Fruit fly (Drosophila melanogaster) whole organism, wandering third instar larva: Measurements from ENCODE around the gene CG10804.

Experiments
- Abd-B ChIP-seq: fragments of >200 bp; optimal IDR thresholded peaks from 2 replicates; lab custom pipeline; 2017; ENCODE audit warnings: missing biosample characterization, missing genetic modification characterization
- CG32264 ChIP-seq: fragments of 200-800 bp; sonication (Bioruptor generic); optimal IDR thresholded peaks from 2 replicates; lab custom pipeline; 2016; ENCODE audit warnings: missing biosample characterization, missing genetic modification characterization
- CG9705 ChIP-seq: fragments of 200-800 bp; sonication (Bioruptor generic); optimal IDR thresholded peaks from 2 replicates; lab custom pipeline; 2018; ENCODE audit warnings: missing biosample characterization, mild to moderate bottlenecking, missing genetic modification characterization
- CrebA ChIP-seq: fragments of 200-800 bp; sonication (Bioruptor generic); optimal IDR thresholded peaks from 2 replicates; lab custom pipeline; 2016; ENCODE audit warnings: missing biosample characterization, mild to moderate bottlenecking, missing genetic modification characterization, borderline replicate concordance
- Dfd ChIP-seq: fragments of >200 bp; optimal IDR thresholded peaks from 2 replicates; lab custom pipeline; 2017; ENCODE audit warnings: missing biosample characterization, missing genetic modification characterization
- Dif ChIP-seq: fragments of 200-275, 200-300 bp; sonication (Bioruptor generic); optimal IDR thresholded peaks from 2 replicates; lab custom pipeline; 2018; ENCODE audit warnings: missing biosample characterization, missing genetic modification characterization; ENCODE audit not compliant: partially characterized antibody
- GATAd ChIP-seq: sonication (Bioruptor generic); optimal IDR thresholded peaks from 2 replicates; lab custom pipeline; 2016; ENCODE audit warnings: missing biosample characterization, missing genetic modification characterization
- HLH106 ChIP-seq: fragments of 200-800 bp; optimal IDR thresholded peaks from 3 replicates; lab custom pipeline; 2019; ENCODE audit warnings: missing biosample characterization, mild to moderate bottlenecking, missing genetic modification characterization, moderate library complexity
- Hnf4 ChIP-seq: fragments of 200-800 bp; sonication (Bioruptor generic); optimal IDR thresholded peaks from 2 replicates; lab custom pipeline; 2016; ENCODE audit warnings: missing biosample characterization, mild to moderate bottlenecking, missing genetic modification characterization
- Hr78 ChIP-seq: fragments of >200 bp; optimal IDR thresholded peaks from 2 replicates; lab custom pipeline; 2017; ENCODE audit warnings: missing biosample characterization, missing genetic modification characterization
- Hr83 ChIP-seq: fragments of 200-300 bp; sonication (Bioruptor generic); optimal IDR thresholded peaks from 2 replicates; lab custom pipeline; 2016; ENCODE audit warnings: missing biosample characterization, mild to moderate bottlenecking, missing genetic modification characterization, moderate library complexity; ENCODE audit not compliant: poor library complexity, severe bottlenecking
- Jra ChIP-seq: sonication (Bioruptor generic); optimal IDR thresholded peaks from 2 replicates; lab custom pipeline; 2016; ENCODE audit warnings: missing biosample characterization, missing genetic modification characterization
- Mio ChIP-seq: sonication (Bioruptor generic); optimal IDR thresholded peaks from 2 replicates; lab custom pipeline; 2016; ENCODE audit warnings: missing biosample characterization, missing genetic modification characterization
- Myc ChIP-seq: fragments of >200 bp; optimal IDR thresholded peaks from 2 replicates; lab custom pipeline; 2017
- N ChIP-seq: fragments of >200 bp; optimal IDR thresholded peaks from 2 replicates; lab custom pipeline; 2018; ENCODE audit warnings: missing biosample characterization, missing external identifiers, missing genetic modification characterization
- OdsH ChIP-seq: fragments of 200-800 bp; sonication (Bioruptor generic); optimal IDR thresholded peaks from 2 replicates; lab custom pipeline; 2016; ENCODE audit warnings: missing biosample characterization, mild to moderate bottlenecking, missing genetic modification characterization
- Rel ChIP-seq, 2 experiments: fragments of 200-800 bp; sonication (Bioruptor generic) in 1 of 2; optimal IDR thresholded peaks; 2 replicates in 1 of 2; 3 replicates in 1 of 2; lab custom pipeline; 2016 to 2019; ENCODE audit warnings: mild to moderate bottlenecking in 2 of 2, missing biosample characterization in 2 of 2, missing genetic modification characterization in 2 of 2, moderate library complexity in 1 of 2
- Sp1 ChIP-seq: fragments of 200-800 bp; sonication (Bioruptor generic); optimal IDR thresholded peaks from 3 replicates; lab custom pipeline; 2019; ENCODE audit warnings: missing biosample characterization, mild to moderate bottlenecking, missing genetic modification characterization, moderate library complexity
- Vsx2 ChIP-seq: fragments of 200-300, 225-300 bp; sonication (Bioruptor generic); optimal IDR thresholded peaks from 2 replicates; lab custom pipeline; 2018; ENCODE audit warnings: missing biosample characterization, missing genetic modification characterization; ENCODE audit not compliant: partially characterized antibody
- br ChIP-seq: fragments of 200-800 bp; sonication (Bioruptor generic); optimal IDR thresholded peaks from 2 replicates; lab custom pipeline; 2016; ENCODE audit warnings: missing biosample characterization, missing genetic modification characterization
- brk ChIP-seq: fragments of 200-800 bp; sonication (Bioruptor generic); optimal IDR thresholded peaks from 2 replicates; lab custom pipeline; 2016; ENCODE audit warnings: missing biosample characterization, mild to moderate bottlenecking, missing genetic modification characterization
- dl ChIP-seq, 2 experiments: fragments of 175-275, 200-275 bp in 1 of 2; fragments of 200-275 bp in 1 of 2; sonication (Bioruptor generic); optimal IDR thresholded peaks; lab custom pipeline; 2018; ENCODE audit warnings: mild to moderate bottlenecking in 2 of 2, missing biosample characterization in 2 of 2, missing genetic modification characterization in 2 of 2, moderate library complexity in 2 of 2; ENCODE audit not compliant: partially characterized antibody in 2 of 2, insufficient read depth in 1 of 2
- dmrt93B ChIP-seq: fragments of 200-800 bp; sonication (Bioruptor generic); optimal IDR thresholded peaks from 2 replicates; lab custom pipeline; 2018; ENCODE audit warnings: missing biosample characterization, mild to moderate bottlenecking, missing genetic modification characterization
- dsf ChIP-seq: sonication (Bioruptor generic); optimal IDR thresholded peaks from 2 replicates; lab custom pipeline; 2016; ENCODE audit warnings: missing biosample characterization, missing genetic modification characterization, borderline replicate concordance
- ey ChIP-seq: fragments of 200-800 bp; sonication (Bioruptor generic); optimal IDR thresholded peaks from 2 replicates; lab custom pipeline; 2016; ENCODE audit warnings: missing biosample characterization, missing genetic modification characterization
- foxo ChIP-seq, 2 experiments: fragments of 200-800 bp; sonication (Bioruptor generic); optimal IDR thresholded peaks; 2 replicates in 1 of 2; 3 replicates in 1 of 2; lab custom pipeline; 2016 to 2017; ENCODE audit warnings: missing biosample characterization in 2 of 2, missing genetic modification characterization in 2 of 2
- fru ChIP-seq: fragments of 200-800 bp; sonication (Bioruptor generic); optimal IDR thresholded peaks from 3 replicates; lab custom pipeline; 2016; ENCODE audit warnings: missing biosample characterization, mild to moderate bottlenecking, missing genetic modification characterization
- h ChIP-seq: fragments of 200-800 bp; sonication (Bioruptor generic); optimal IDR thresholded peaks from 3 replicates; lab custom pipeline; 2016; ENCODE audit warnings: missing biosample characterization, mild to moderate bottlenecking, missing genetic modification characterization
- jim ChIP-seq: fragments of 175-275, 200-325 bp; sonication (Bioruptor generic); optimal IDR thresholded peaks from 2 replicates; lab custom pipeline; 2016; ENCODE audit warnings: missing biosample characterization, mild to moderate bottlenecking, missing genetic modification characterization
- lola ChIP-seq: fragments of >200 bp; optimal IDR thresholded peaks from 2 replicates; lab custom pipeline; 2017; ENCODE audit warnings: missing biosample characterization, missing genetic modification characterization
- pan ChIP-seq: fragments of >200 bp; optimal IDR thresholded peaks from 2 replicates; lab custom pipeline; 2017
- psq ChIP-seq: fragments of 200-800 bp; sonication (Bioruptor generic); optimal IDR thresholded peaks from 3 replicates; lab custom pipeline; 2017; ENCODE audit warnings: missing biosample characterization, mild to moderate bottlenecking, missing genetic modification characterization, moderate library complexity
- rgr ChIP-seq: fragments of 200-800 bp; sonication (Bioruptor generic); optimal IDR thresholded peaks from 3 replicates; lab custom pipeline; 2016; ENCODE audit warnings: missing biosample characterization, mild to moderate bottlenecking, missing genetic modification characterization
- sage ChIP-seq: fragments of 200-800 bp; sonication (Bioruptor generic); optimal IDR thresholded peaks from 2 replicates; lab custom pipeline; 2016; ENCODE audit warnings: missing biosample characterization, mild to moderate bottlenecking, missing genetic modification characterization
- sv ChIP-seq: fragments of 200-800 bp; sonication (Bioruptor generic); optimal IDR thresholded peaks from 3 replicates; lab custom pipeline; 2016; ENCODE audit warnings: missing biosample characterization, missing genetic modification characterization
- tai ChIP-seq: sonication (Bioruptor generic); optimal IDR thresholded peaks from 2 replicates; lab custom pipeline; 2016; ENCODE audit warnings: missing biosample characterization, missing genetic modification characterization
- usp ChIP-seq: fragments of >200 bp; optimal IDR thresholded peaks from 2 replicates; lab custom pipeline; 2017; ENCODE audit warnings: missing biosample characterization, missing genetic modification characterization
- woc ChIP-seq: sonication (Bioruptor generic); optimal IDR thresholded peaks from 2 replicates; lab custom pipeline; 2016; ENCODE audit warnings: missing biosample characterization, mild to moderate bottlenecking, missing genetic modification characterization

The CG10804 gene

dm6 chrX:3473636-3474035 lies 8.5 kb downstream of the CG10804 start:
- TF ChIP-seq CrebA (no peak), Rel (GFP tag; optimal IDR thresholded peaks at IDR 0.05; lab: Kevin White, UChicago) (no peak), Rel (tag; optimal IDR thresholded peaks at IDR 0.05; lab: Kevin White, UChicago) (no peak), dmrt93B (GFP tag; lab: Kevin White, UChicago) (no peak), Hr78 (GFP tag; lab: Kevin White, UChicago) (no peak), fru (GFP tag; lab: Kevin White, UChicago) (peak; percentile 10), pan (lab: Kevin White, UChicago) (no peak), Mio (GFP tag; lab: Kevin White, UChicago) (no peak), Myc (lab: Kevin White, UChicago) (no peak), usp (GFP tag; lab: Kevin White, UChicago) (no peak), tai (no peak), Abd-B (GFP tag; lab: Kevin White, UChicago) (no peak), OdsH (GFP tag; lab: Kevin White, UChicago) (no peak), foxo (GFP tag; optimal IDR thresholded peaks at IDR 0.05; lab: Kevin White, UChicago) (peak in 1 of 2 experiments; percentile 25), Hr83 (GFP tag; lab: Kevin White, UChicago) (no peak), CG9705 (no peak), CG32264 (GFP tag; lab: Kevin White, UChicago) (no peak), N (GFP tag; lab: Kevin White, UChicago) (no peak), br (no peak), sv (GFP tag; lab: Kevin White, UChicago) (no peak), rgr (peak; percentile 27), ey (GFP tag; lab: Kevin White, UChicago) (peak; percentile 4), Hnf4 (GFP tag; lab: Kevin White, UChicago) (peak; percentile 51), dsf (GFP tag; lab: Kevin White, UChicago) (no peak), Sp1 (peak; percentile 21), h (GFP tag; lab: Kevin White, UChicago) (peak; percentile 24), lola (GFP tag; lab: Kevin White, UChicago) (no peak), Dif (GFP tag; lab: Kevin White, UChicago) (no peak), psq (peak; percentile 61), Jra (no peak), HLH106 (tag; lab: Kevin White, UChicago) (peak; percentile 44), Vsx2 (GFP tag; lab: Kevin White, UChicago) (no peak), sage (GFP tag; lab: Kevin White, UChicago) (no peak), dl (GFP tag; optimal IDR thresholded peaks at IDR 0.05; lab: Kevin White, UChicago; ENCODE audit: insufficient read depth in 1 of 2, partially characterized antibody in 2 of 2) (no peak), jim (no peak), Dfd (GFP tag; lab: Kevin White, UChicago) (no peak), GATAd (GFP tag; lab: Kevin White, UChicago) (no peak), woc (peak; percentile 77), brk (GFP tag; lab: Kevin White, UChicago) (no peak)

dm6 chrX:3470467-3471079 lies 11.5 kb downstream of the CG10804 start:
- no peak for TF ChIP-seq CG32264 (GFP tag; lab: Kevin White, UChicago)
- TF ChIP-seq OdsH (GFP tag; lab: Kevin White, UChicago): no peak
- TF ChIP-seq Dfd (GFP tag; lab: Kevin White, UChicago): no peak
- no peak for TF ChIP-seq CrebA
- TF ChIP-seq Hnf4 (GFP tag; lab: Kevin White, UChicago): no peak
- TF ChIP-seq rgr: no peak
- TF ChIP-seq fru (GFP tag; lab: Kevin White, UChicago): no peak
- no peak for TF ChIP-seq ey (GFP tag; lab: Kevin White, UChicago)
- no peak for TF ChIP-seq psq
- no peak for TF ChIP-seq Jra
- TF ChIP-seq Mio (GFP tag; lab: Kevin White, UChicago): no peak
- no peak for TF ChIP-seq h (GFP tag; lab: Kevin White, UChicago)
- no peak for TF ChIP-seq Hr83 (GFP tag; lab: Kevin White, UChicago)
- TF ChIP-seq N (GFP tag; lab: Kevin White, UChicago): no peak
